Worm (Caenorhabditis elegans) whole organism, L1 larva: ENCODE data around the gene Y57G11C.31.
A peak's percentile ranks its signal among the peaks of the same experiment; 100 is the strongest.

Experiments used
- C04F5.9 ChIP-seq: sonication (generic microtip); optimal IDR thresholded peaks from 2 replicates; lab custom pipeline; 2016; ENCODE audit warnings: missing genetic modification characterization, missing compliant biosample characterization
- C16A3.4 ChIP-seq: fragments of 150-350 bp; optimal IDR thresholded peaks from 2 replicates; lab custom pipeline; 2014; ENCODE audit warnings: missing biosample characterization, missing genetic modification characterization
- C34B4.2 ChIP-seq: sonication (generic microtip); optimal IDR thresholded peaks from 2 replicates; lab custom pipeline; 2017; ENCODE audit warnings: mild to moderate bottlenecking, missing genetic modification characterization, missing compliant biosample characterization
- ama-1 ChIP-seq: fragments of 150-350 bp; optimal IDR thresholded peaks from 2 replicates; lab custom pipeline; 2014
- ceh-90 ChIP-seq: sonication (generic microtip); optimal IDR thresholded peaks from 2 replicates; lab custom pipeline; 2016; ENCODE audit warnings: missing genetic modification characterization, missing compliant biosample characterization
- efl-1 ChIP-seq, 4 experiments: fragments of 150-350 bp; optimal IDR thresholded peaks in 3 of 4; peaks in 1 of 4; 1 replicate in 1 of 4; 2 replicates in 3 of 4; lab custom pipeline; 2014; ENCODE audit warnings: missing biosample characterization in 2 of 4, missing genetic modification characterization in 2 of 4, missing genetic modification reagents in 2 of 4
- egl-13 ChIP-seq: sonication (generic microtip); optimal IDR thresholded peaks from 2 replicates; lab custom pipeline; 2016; ENCODE audit warnings: missing genotype, missing genetic modification reagents, missing genetic modification characterization, missing compliant biosample characterization
- egl-27 ChIP-seq, 2 experiments: fragments of 150-350 bp in 1 of 2; sonication (generic microtip); optimal IDR thresholded peaks; 3 replicates each; lab custom pipeline; 2017 to 2018; ENCODE audit warnings: missing biosample characterization in 2 of 2, missing genetic modification characterization in 2 of 2, missing genetic modification reagents in 2 of 2
- elt-2 ChIP-seq: sonication (generic microtip); optimal IDR thresholded peaks from 2 replicates; lab custom pipeline; 2016; ENCODE audit warnings: missing genetic modification characterization, mild to moderate bottlenecking, inconsistent platforms, missing compliant biosample characterization, missing genetic modification reagents
- elt-3 ChIP-seq, 6 experiments: fragments of 150-350 bp in 1 of 6; sonication (generic microtip); optimal IDR thresholded peaks; 2 replicates each; lab custom pipeline; 2017 to 2018; ENCODE audit warnings: missing biosample characterization in 6 of 6, missing genetic modification characterization in 6 of 6, inconsistent platforms in 1 of 6
- fos-1 ChIP-seq: fragments of 150-350 bp; optimal IDR thresholded peaks from 2 replicates; lab custom pipeline; 2014; ENCODE audit warnings: missing biosample characterization, missing genetic modification characterization
- grh-1 ChIP-seq: fragments of 200-800 bp; sonication (Bioruptor generic); IDR thresholded peaks from 2 replicates; pipeline ENCODE4 v1.3.6; 2022; ENCODE audit warnings: missing genetic modification reagents, missing genetic modification characterization, missing compliant biosample characterization
- hlh-17 ChIP-seq: fragments of 200-800 bp; sonication (Bioruptor generic); optimal IDR thresholded peaks from 2 replicates; lab custom pipeline; 2018; ENCODE audit warnings: missing genetic modification characterization, mild to moderate bottlenecking, missing compliant biosample characterization, moderate library complexity, borderline replicate concordance
- hpl-2 ChIP-seq: fragments of 150-350 bp; optimal IDR thresholded peaks from 2 replicates; lab custom pipeline; 2014; ENCODE audit warnings: missing biosample characterization, missing genetic modification reagents, missing genetic modification characterization
- lin-15B ChIP-seq: fragments of 150-350 bp; sonication (generic microtip); optimal IDR thresholded peaks from 3 replicates; lab custom pipeline; 2014; ENCODE audit warnings: missing biosample characterization, missing genetic modification characterization
- lin-39 ChIP-seq: fragments of 150-350 bp; optimal IDR thresholded peaks from 2 replicates; lab custom pipeline; 2014; ENCODE audit warnings: missing biosample characterization, missing genetic modification reagents, missing genetic modification characterization
- lsy-2 ChIP-seq, 2 experiments: fragments of 150-350 bp; optimal IDR thresholded peaks; 2 replicates each; lab custom pipeline; 2014; ENCODE audit warnings: missing biosample characterization in 2 of 2, missing genetic modification characterization in 2 of 2
- mef-2 ChIP-seq: fragments of 150-350 bp; optimal IDR thresholded peaks from 2 replicates; lab custom pipeline; 2014; ENCODE audit warnings: missing biosample characterization, missing genetic modification characterization
- nhr-11 ChIP-seq: fragments of 150-350 bp; optimal IDR thresholded peaks from 2 replicates; lab custom pipeline; 2014; ENCODE audit warnings: missing biosample characterization, missing genetic modification characterization
- nhr-85 ChIP-seq: sonication (generic microtip); peaks from one replicate; lab custom pipeline; 2016; ENCODE audit warnings: missing genetic modification characterization, inconsistent platforms, missing compliant biosample characterization
- sox-4 ChIP-seq: sonication (generic microtip); optimal IDR thresholded peaks from 2 replicates; lab custom pipeline; 2016; ENCODE audit warnings: missing genetic modification characterization, missing compliant biosample characterization
- sptf-1 ChIP-seq: fragments of 150-350 bp; optimal IDR thresholded peaks from 2 replicates; lab custom pipeline; 2014; ENCODE audit warnings: missing biosample characterization, missing genetic modification characterization
- sup-37 ChIP-seq: fragments of 200-800 bp; sonication (Bioruptor generic); optimal IDR thresholded peaks from 2 replicates; lab custom pipeline; 2018; ENCODE audit warnings: mild to moderate bottlenecking, missing genetic modification characterization, missing compliant biosample characterization
- swsn-7 ChIP-seq: sonication (generic microtip); optimal IDR thresholded peaks from 2 replicates; lab custom pipeline; 2016; ENCODE audit warnings: missing genetic modification characterization, missing compliant biosample characterization
- tlp-1 ChIP-seq: fragments of 150-350 bp; optimal IDR thresholded peaks from 2 replicates; lab custom pipeline; 2014; ENCODE audit warnings: missing biosample characterization, missing genetic modification characterization
- unc-130 ChIP-seq: fragments of 150-350 bp; optimal IDR thresholded peaks from 2 replicates; lab custom pipeline; 2017; ENCODE audit warnings: missing biosample characterization, missing genetic modification characterization, inconsistent platforms
- unc-30 ChIP-seq: sonication (generic microtip); optimal IDR thresholded peaks from 2 replicates; lab custom pipeline; 2017; ENCODE audit warnings: missing biosample characterization, missing genetic modification characterization
- unc-98 ChIP-seq: fragments of 200-800 bp; sonication (Bioruptor generic); IDR thresholded peaks from 2 replicates; pipeline ENCODE4 v1.3.6; 2022; ENCODE audit warnings: missing genetic modification characterization, missing compliant biosample characterization
- vab-15 ChIP-seq: sonication (generic microtip); optimal IDR thresholded peaks from 2 replicates; lab custom pipeline; 2017; ENCODE audit warnings: missing genotype, mild to moderate bottlenecking, missing genetic modification characterization, missing compliant biosample characterization
- xbp-1 ChIP-seq: sonication (generic microtip); optimal IDR thresholded peaks from 2 replicates; lab custom pipeline; 2016; ENCODE audit warnings: missing genetic modification characterization, missing compliant biosample characterization
- ztf-4 ChIP-seq: fragments of 150-350 bp; optimal IDR thresholded peaks from 2 replicates; lab custom pipeline; 2014; ENCODE audit warnings: missing biosample characterization, missing genetic modification characterization

Y57G11C.31 gene

DNA sequence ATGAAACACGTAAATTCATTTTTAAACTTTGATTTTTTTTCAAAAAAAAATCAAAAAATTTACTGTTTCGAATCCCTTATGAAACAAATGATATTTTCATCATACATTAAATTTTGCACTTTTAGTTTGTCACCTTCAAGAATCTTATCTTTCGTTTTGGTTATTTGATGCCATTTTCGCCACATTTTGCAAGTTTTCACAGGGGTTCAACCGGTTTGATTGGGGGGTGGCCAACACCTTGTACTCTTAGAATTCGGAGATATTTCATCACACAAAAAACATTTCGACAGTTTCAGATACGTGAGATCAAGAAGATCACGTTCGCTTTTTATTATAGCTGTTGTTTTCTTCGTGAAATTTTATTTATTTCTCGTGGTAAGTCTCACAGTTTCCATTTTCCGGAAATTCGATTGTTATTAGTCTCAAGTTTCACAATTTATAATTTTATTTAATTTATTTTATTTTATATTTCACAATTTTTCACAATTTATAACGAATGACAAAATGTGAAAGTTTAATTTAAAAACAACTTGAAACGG, at the start of gene Y57G11C.31:
TSS of gene Y57G11C.31 (plus strand) at position 276 of the 539 bp plus-strand sequence.
- TF ChIP-seq ceh-90 (tag; lab: Kevin White, UChicago) (no peak), lin-39 (tag; lab: Kevin White, UChicago) (no peak), nhr-85 (tag; lab: Kevin White, UChicago) (peak; percentile 66), elt-3 (tag; optimal IDR thresholded peaks at IDR 0.05; lab: Kevin White, UChicago) (peak in 2 of 6 experiments; percentile 14 to 44), hlh-17 (no peak), efl-1 (optimal IDR thresholded peaks at IDR 0.05; lab: Kevin White, UChicago) (no peak), efl-1 (GFP tag; optimal IDR thresholded peaks at IDR 0.05 in 1 of 2; lab: Kevin White, UChicago) (peak in 1 of 2 experiments; percentile 86)

DNA sequence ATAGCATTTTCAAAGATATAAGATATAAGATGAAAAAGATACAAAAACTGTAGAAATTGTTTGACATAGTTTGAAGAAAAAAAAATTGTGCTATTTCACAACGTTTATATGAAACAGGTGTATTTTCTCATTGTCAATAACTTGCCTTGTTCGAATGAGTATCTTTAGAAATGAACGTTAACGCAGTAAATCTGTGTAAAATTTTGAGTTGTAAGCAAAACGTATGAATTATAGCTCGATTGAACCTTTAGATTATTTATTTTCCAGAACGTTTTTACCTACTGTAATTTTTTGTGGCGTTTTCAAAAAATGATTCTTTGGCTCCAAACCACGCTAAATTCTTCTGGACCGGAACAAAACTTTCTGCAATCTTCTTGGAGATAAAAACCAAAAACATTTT, 45.4 kb upstream of the Y57G11C.31 start:
- no peak for TF ChIP-seq hpl-2 (GFP tag; lab: Kevin White, UChicago)
- TF ChIP-seq sptf-1 (tag; lab: Kevin White, UChicago): no peak
- TF ChIP-seq mef-2 (tag; lab: Kevin White, UChicago): no peak
- no peak for TF ChIP-seq ztf-4 (tag; lab: Kevin White, UChicago)
- TF ChIP-seq sox-4 (tag; lab: Kevin White, UChicago): no peak
- no peak for TF ChIP-seq C34B4.2 (tag; lab: Kevin White, UChicago)
- no peak for TF ChIP-seq tlp-1 (tag; lab: Kevin White, UChicago)
- no peak for TF ChIP-seq lin-39 (tag; lab: Kevin White, UChicago)
- no peak for TF ChIP-seq egl-27 (tag; optimal IDR thresholded peaks at IDR 0.05; lab: Kevin White, UChicago)

DNA sequence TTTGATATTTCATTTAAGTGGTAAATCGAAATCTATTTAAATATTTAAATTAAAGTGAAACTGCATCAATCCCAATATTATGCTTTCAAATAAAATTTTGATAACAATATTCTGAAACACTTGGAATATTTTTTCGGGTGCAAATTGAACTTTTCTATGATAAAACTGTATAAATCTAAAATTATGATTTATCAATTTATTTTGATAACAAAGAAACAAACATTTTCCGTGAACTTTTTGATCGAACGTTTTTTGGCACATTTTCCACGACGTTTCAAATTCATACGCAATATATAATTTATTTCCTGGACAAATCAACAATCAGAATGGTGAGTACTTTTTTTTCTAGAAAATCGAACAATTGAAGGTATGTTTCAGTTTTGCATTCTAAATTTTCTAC, 44.4 kb upstream of the Y57G11C.31 start, which contains the start of gene irld-4:
TSS of gene irld-4 (plus strand) at position 301 of the 400 bp plus-strand sequence.
- TF ChIP-seq efl-1 (optimal IDR thresholded peaks at IDR 0.05; lab: Kevin White, UChicago) (no peak), efl-1 (GFP tag; optimal IDR thresholded peaks at IDR 0.05 in 1 of 2; lab: Kevin White, UChicago) (no peak), ama-1 (lab: Kevin White, UChicago) (no peak), sup-37 (GFP tag; lab: Kevin White, UChicago) (no peak), nhr-11 (tag; lab: Kevin White, UChicago) (no peak), vab-15 (tag; lab: Kevin White, UChicago) (no peak), elt-2 (tag; lab: Kevin White, UChicago) (no peak), grh-1 (GFP tag; lab: Robert Waterston, UW) (no peak), lin-15B (tag; lab: Kevin White, UChicago) (no peak)

DNA sequence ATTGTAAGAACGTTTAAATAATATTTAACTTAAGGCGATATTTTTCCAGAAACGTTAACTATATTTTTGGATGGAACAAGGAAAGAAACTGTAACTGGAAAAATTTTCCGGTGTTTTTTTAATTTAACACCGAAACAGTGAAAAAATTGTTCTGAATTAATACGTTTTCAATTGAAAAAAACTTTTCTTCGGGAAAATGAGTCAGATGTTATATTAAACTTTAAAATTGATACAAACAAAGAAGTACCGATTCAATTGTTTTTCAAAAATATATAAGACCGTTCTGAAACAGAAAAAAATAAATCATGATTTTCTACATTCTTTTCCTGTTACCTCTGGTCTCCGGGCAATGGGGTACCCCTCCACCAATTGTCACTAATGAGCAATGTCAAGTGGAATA, 42.3 kb upstream of the Y57G11C.31 start, which contains the start of gene ule-2:
TSS of gene ule-2 (plus strand) at position 301 of the 400 bp plus-strand sequence.
- TF ChIP-seq unc-30 (tag; lab: Kevin White, UChicago) (no peak), fos-1 (no peak), egl-27 (tag; optimal IDR thresholded peaks at IDR 0.05; lab: Kevin White, UChicago) (no peak), swsn-7 (no peak), sox-4 (tag; lab: Kevin White, UChicago) (no peak), lsy-2 (tag; optimal IDR thresholded peaks at IDR 0.05; lab: Kevin White, UChicago) (no peak), unc-98 (GFP tag; lab: Robert Waterston, UW) (no peak), C34B4.2 (tag; lab: Kevin White, UChicago) (no peak)
- TF ChIP-seq, all 84 proteins: peak for 0

DNA sequence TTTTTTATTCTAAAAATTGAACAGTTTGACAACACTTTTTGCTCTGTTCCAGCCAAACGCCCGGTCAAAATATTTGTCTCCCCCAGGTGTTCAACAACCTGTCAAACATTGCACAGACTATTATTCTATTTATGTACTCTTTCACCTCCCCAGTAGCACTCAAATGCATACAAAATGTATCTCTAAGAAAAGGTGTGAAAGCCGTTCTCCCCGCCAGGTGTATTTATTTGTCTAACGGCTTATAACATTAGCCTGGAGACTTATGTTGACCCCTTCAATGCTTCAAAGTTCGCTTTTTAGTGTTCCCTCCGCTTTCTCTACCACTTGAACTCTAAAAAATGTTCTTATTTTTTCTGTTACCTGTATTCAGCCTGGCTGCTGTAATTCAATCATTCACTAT, 39.8 kb upstream of the Y57G11C.31 start, which contains the start of gene srlf-27:
TSS of gene srlf-27 (plus strand) at position 301 of the 400 bp plus-strand sequence.
- no peak for TF ChIP-seq C16A3.4 (tag; lab: Kevin White, UChicago)
- TF ChIP-seq unc-130 (tag; lab: Kevin White, UChicago): no peak
- no peak for TF ChIP-seq egl-13 (tag; lab: Kevin White, UChicago)
- TF ChIP-seq unc-98 (GFP tag; lab: Robert Waterston, UW): no peak
- TF ChIP-seq C04F5.9 (tag; lab: Kevin White, UChicago): no peak
- TF ChIP-seq unc-30 (tag; lab: Kevin White, UChicago): no peak
- TF ChIP-seq sox-4 (tag; lab: Kevin White, UChicago): no peak
- no peak for TF ChIP-seq xbp-1 (tag; lab: Kevin White, UChicago)
- TF ChIP-seq sup-37 (GFP tag; lab: Kevin White, UChicago): no peak
